Worm (Caenorhabditis elegans) whole organism, midembryonic: Measurements from ENCODE around the gene R02E4.1.

ENCODE experiments used
- T22C8.4 ChIP-seq: fragments of 200-800 bp; sonication (Bioruptor generic); IDR thresholded peaks from 2 replicates; pipeline ENCODE4 v1.3.6; 2022; ENCODE audit warnings: missing genetic modification characterization, missing compliant biosample characterization
- cog-1 ChIP-seq: sonication (generic microtip); optimal IDR thresholded peaks from 2 replicates; lab custom pipeline; 2016; ENCODE audit warnings: missing genetic modification characterization, missing compliant biosample characterization
- flt-1 ChIP-seq: fragments of 200-800 bp; sonication (Bioruptor generic); IDR thresholded peaks from 2 replicates; pipeline ENCODE4 v1.3.6; 2022; ENCODE audit warnings: missing genetic modification characterization, missing compliant biosample characterization
- klf-2 ChIP-seq: fragments of 200-800 bp; sonication (Bioruptor generic); conservative IDR thresholded peaks from 2 replicates; pipeline ENCODE4 v1.3.6; 2022; ENCODE audit warnings: missing genetic modification reagents, missing genetic modification characterization, missing compliant biosample characterization
- med-1 ChIP-seq: sonication (generic microtip); optimal IDR thresholded peaks from 2 replicates; lab custom pipeline; 2017; ENCODE audit warnings: missing genetic modification characterization, mild to moderate bottlenecking, missing compliant biosample characterization, antibody characterized with exemption, missing genetic modification reagents; ENCODE audit not compliant: insufficient read depth
- ref-1 ChIP-seq: fragments of 200-800 bp; sonication (Bioruptor generic); conservative IDR thresholded peaks from 2 replicates; pipeline ENCODE4 v1.3.6; 2022; ENCODE audit warnings: missing genetic modification reagents, missing genetic modification characterization, missing compliant biosample characterization
- tab-1 ChIP-seq: fragments of 200-800 bp; sonication (Bioruptor generic); IDR thresholded peaks from 2 replicates; pipeline ENCODE4 v1.3.6; 2022; ENCODE audit warnings: missing genetic modification characterization, missing compliant biosample characterization
- ztf-23 ChIP-seq: fragments of 200-800 bp; sonication (Bioruptor generic); IDR thresholded peaks from 2 replicates; pipeline ENCODE4 v1.3.6; 2022; ENCODE audit warnings: missing genetic modification reagents, missing genetic modification characterization, missing compliant biosample characterization
- ztf-29 ChIP-seq: fragments of 200-800 bp; sonication (Bioruptor generic); IDR thresholded peaks from 2 replicates; pipeline ENCODE4 v1.3.6; 2022; ENCODE audit warnings: missing genetic modification reagents, missing genetic modification characterization, missing compliant biosample characterization

R02E4.1 gene

ce11 chrX:4144136-4144781 lies 39.9 kb upstream of the R02E4.1 start:
- no peak for TF ChIP-seq ztf-23
- no peak for TF ChIP-seq ztf-29 (GFP tag; lab: Robert Waterston, UW)
- TF ChIP-seq tab-1 (GFP tag; lab: Robert Waterston, UW): no peak
- TF ChIP-seq med-1 (GFP tag; lab: Kevin White, UChicago): no peak

- TF ChIP-seq ztf-23: no peak
- no peak for TF ChIP-seq ref-1 (GFP tag; lab: Robert Waterston, UW)
- TF ChIP-seq T22C8.4 (GFP tag; lab: Robert Waterston, UW): no peak
- TF ChIP-seq cog-1 (tag; lab: Kevin White, UChicago): no peak
- TF ChIP-seq klf-2 (GFP tag; lab: Robert Waterston, UW): no peak
- TF ChIP-seq ztf-29 (GFP tag; lab: Robert Waterston, UW): no peak
- TF ChIP-seq tab-1 (GFP tag; lab: Robert Waterston, UW): no peak
- TF ChIP-seq flt-1 (GFP tag; lab: Robert Waterston, UW): no peak
- TF ChIP-seq med-1 (GFP tag; lab: Kevin White, UChicago): no peak
Measured at ce11 chrX:4143260-4144018, 39.1 kb upstream of the R02E4.1 start.

DNA sequence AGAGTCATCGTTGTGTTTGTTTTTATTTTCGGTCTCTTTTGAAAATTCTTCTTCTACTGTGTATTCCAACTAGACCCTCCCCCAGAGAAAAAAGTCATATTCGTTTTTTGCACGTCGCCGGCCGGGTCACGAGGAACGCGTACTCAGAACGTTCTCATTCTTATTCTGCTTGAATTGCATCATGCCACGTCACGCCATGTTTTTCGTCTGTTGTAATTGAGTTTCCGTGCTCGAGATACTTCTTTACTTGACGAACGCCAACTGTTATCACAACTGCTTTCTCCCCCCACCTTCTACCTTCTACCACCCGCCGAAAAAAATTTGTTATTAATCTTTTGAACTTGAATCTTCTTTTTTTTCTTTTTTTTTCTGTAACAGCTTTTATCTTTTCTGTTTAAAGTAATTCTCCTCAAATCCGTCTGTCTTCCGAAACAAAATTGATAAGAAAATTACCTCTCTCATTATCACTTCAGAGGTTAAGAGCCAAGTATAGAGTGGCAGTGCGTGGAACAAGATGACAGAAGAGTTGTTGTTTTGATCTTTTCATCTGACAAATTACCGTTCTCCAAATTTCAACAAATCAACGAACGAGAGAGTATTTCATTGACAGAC lies 38.4 kb upstream of the R02E4.1 start:
- TF ChIP-seq T22C8.4 (GFP tag; lab: Robert Waterston, UW) (no peak), tab-1 (GFP tag; lab: Robert Waterston, UW) (no peak), ref-1 (GFP tag; lab: Robert Waterston, UW) (no peak), klf-2 (GFP tag; lab: Robert Waterston, UW) (no peak), flt-1 (GFP tag; lab: Robert Waterston, UW) (no peak), ztf-23 (no peak), med-1 (GFP tag; lab: Kevin White, UChicago) (no peak), ztf-29 (GFP tag; lab: Robert Waterston, UW) (no peak), cog-1 (tag; lab: Kevin White, UChicago) (no peak)

ce11 chrX:4142202-4142601 lies 37.9 kb upstream of the R02E4.1 start:
- TF ChIP-seq T22C8.4 (GFP tag; lab: Robert Waterston, UW) (no peak), klf-2 (GFP tag; lab: Robert Waterston, UW) (no peak), flt-1 (GFP tag; lab: Robert Waterston, UW) (no peak)

DNA sequence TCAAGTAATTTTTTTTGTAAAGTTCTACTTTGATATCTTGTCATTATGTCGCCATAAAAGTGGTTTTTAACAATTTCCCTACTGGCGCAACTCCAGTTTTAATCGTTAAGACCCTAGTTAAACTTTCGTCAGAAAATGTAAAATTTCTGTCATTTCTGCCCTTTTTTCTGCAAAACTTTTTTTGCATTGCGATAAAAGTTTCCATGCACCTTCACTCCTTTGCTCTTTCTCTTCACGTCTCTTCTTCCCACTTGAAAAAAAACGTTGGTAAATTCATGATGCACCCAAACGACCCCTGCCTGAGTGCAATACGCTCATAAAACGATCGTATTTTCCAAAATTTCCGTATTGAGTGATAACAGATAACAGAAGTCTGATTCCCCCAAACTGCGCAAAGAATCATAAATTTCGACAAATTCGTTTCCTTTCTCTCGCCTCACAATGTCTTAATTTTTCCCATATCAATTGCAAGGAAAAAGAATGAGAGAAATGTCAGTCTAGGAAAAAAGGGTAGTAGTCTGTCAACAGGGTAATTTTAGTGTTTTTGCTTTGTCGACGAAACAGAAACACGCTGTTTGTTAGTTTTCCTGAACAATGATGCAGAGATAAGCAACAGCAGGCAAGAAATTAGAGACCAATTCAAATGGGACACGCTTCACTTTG lies 36.6 kb upstream of the R02E4.1 start:
- TF ChIP-seq flt-1 (GFP tag; lab: Robert Waterston, UW) (no peak), med-1 (GFP tag; lab: Kevin White, UChicago) (no peak), klf-2 (GFP tag; lab: Robert Waterston, UW) (no peak), T22C8.4 (GFP tag; lab: Robert Waterston, UW) (no peak), cog-1 (tag; lab: Kevin White, UChicago) (no peak), ztf-23 (no peak), ztf-29 (GFP tag; lab: Robert Waterston, UW) (no peak), tab-1 (GFP tag; lab: Robert Waterston, UW) (no peak), ref-1 (GFP tag; lab: Robert Waterston, UW) (no peak)

ce11 chrX:4139593-4140565 lies 35.5 kb upstream of the R02E4.1 start, which contains the start of gene ZK470.4:
Gene ZK470.4 (minus strand): TSS chrX:4139767.
- TF ChIP-seq ztf-29 (GFP tag; lab: Robert Waterston, UW) (no peak), tab-1 (GFP tag; lab: Robert Waterston, UW) (no peak), ref-1 (GFP tag; lab: Robert Waterston, UW) (no peak), T22C8.4 (GFP tag; lab: Robert Waterston, UW) (no peak), klf-2 (GFP tag; lab: Robert Waterston, UW) (no peak), cog-1 (tag; lab: Kevin White, UChicago) (no peak)

DNA sequence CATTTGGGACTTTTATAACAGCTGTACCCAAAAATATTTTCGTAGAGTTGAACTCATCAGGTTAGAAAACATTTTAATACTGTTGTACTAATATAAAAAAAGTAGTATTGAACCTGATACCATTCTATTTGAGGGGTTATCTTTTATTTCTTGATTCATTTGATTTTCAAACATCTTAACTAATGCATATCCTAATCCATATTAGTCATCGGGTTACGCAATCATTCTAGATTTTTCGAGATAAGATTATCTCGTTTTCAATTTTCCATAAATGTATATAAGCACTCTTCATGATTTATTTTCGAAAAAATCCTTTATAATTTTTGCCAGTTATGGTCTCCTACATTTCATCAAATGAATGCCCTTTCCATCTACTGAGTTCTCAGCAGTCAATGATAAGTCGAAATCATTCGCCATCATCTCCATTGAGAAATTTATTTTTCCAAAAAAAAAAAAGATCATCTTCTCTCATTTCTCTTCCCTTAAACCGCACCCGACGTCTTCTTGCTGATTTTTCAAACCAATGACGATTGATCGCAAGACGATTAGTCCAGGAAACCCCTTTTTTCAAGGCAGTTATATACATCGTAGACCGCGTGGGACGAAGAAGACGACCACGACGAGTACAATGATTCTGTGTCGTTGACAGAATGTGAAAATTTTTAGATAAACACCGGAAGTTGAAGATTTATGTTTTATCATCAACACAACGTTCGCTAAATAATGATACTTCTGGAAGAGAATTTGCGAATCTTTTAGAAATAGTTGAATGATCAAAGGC lies 34.3 kb upstream of the R02E4.1 start:
- TF ChIP-seq klf-2 (GFP tag; lab: Robert Waterston, UW) (no peak), cog-1 (tag; lab: Kevin White, UChicago) (no peak), T22C8.4 (GFP tag; lab: Robert Waterston, UW) (no peak), flt-1 (GFP tag; lab: Robert Waterston, UW) (no peak), med-1 (GFP tag; lab: Kevin White, UChicago) (no peak)
